Worm (Caenorhabditis elegans): ENCODE data around the gene F37A4.3.

DNA sequence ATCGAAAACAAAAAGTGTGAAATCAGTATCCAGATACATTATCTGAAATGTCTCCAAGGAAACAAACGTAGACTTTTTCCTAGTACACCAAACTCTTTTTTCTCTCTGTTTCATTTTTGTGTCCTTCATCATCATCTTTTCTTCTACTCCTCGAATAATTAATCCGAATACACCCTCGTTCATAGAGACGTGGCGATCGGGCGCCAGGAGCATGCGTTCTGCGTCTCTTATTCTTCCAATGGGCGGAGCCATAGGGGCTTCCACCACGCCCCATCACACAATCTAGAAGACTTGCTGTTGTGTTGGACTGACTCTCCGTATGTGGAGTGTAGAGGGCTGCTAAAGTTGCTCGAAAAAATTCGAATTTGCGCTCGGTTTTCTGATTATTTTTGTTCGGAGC is 42.9 kb upstream of the F37A4.3 start, which contains the start of gene rbf-1:
- no peak for TF ChIP-seq flt-1 (GFP tag; IDR thresholded peaks at IDR 0.05)
- no peak for TF ChIP-seq ztf-29 (GFP tag; IDR thresholded peaks at IDR 0.05)
- no peak for TF ChIP-seq med-1 (GFP tag; optimal IDR thresholded peaks at IDR 0.05; ENCODE audit: insufficient read depth)
- TF ChIP-seq klf-2 (GFP tag; conservative IDR thresholded peaks at IDR 0.05), result no peak
- TF ChIP-seq T22C8.4 (GFP tag; IDR thresholded peaks at IDR 0.05), result no peak
- no peak for TF ChIP-seq cog-1 (tag; optimal IDR thresholded peaks at IDR 0.05)
